Worm (Caenorhabditis elegans): ENCODE data around the gene dpf-5.

dpf-5 gene

ce11 chrIV:4827219-4827618 lies 20.8 kb upstream of the dpf-5 start, which contains the start of gene mpz-4:
Gene mpz-4 (minus strand): TSS chrIV:4827319.
- TF ChIP-seq dmd-4 (tag; optimal IDR thresholded peaks at IDR 0.05; ENCODE audit: borderline replicate concordance) = no peak
- TF ChIP-seq pqm-1 (tag; optimal IDR thresholded peaks at IDR 0.05) = no peak
- TF ChIP-seq syd-9 (tag; optimal IDR thresholded peaks at IDR 0.05) = no peak
- TF ChIP-seq T23F11.4 (GFP tag; optimal IDR thresholded peaks at IDR 0.05) = no peak
- TF ChIP-seq ceh-45 (GFP tag; IDR thresholded peaks at IDR 0.05) = no peak
- TF ChIP-seq lin-11 (tag; optimal IDR thresholded peaks at IDR 0.05) = no peak
- no peak for TF ChIP-seq nfya-1 (tag; optimal IDR thresholded peaks at IDR 0.05)
- no peak for TF ChIP-seq K09A11.1 (tag; optimal IDR thresholded peaks at IDR 0.05; ENCODE audit: insufficient read depth)
- TF ChIP-seq C08G9.2 (tag; optimal IDR thresholded peaks at IDR 0.05) = no peak
- TF ChIP-seq ceh-6 (GFP tag; optimal IDR thresholded peaks at IDR 0.05) = no peak
- TF ChIP-seq fkh-10 (GFP tag; optimal IDR thresholded peaks at IDR 0.05) = no peak
- no peak for TF ChIP-seq sox-4 (tag; optimal IDR thresholded peaks at IDR 0.05)
- TF ChIP-seq F13H6.1 (tag; optimal IDR thresholded peaks at IDR 0.05) = no peak
- TF ChIP-seq ceh-48 (tag; optimal IDR thresholded peaks at IDR 0.05) = no peak
- no peak for TF ChIP-seq pros-1 (tag; optimal IDR thresholded peaks at IDR 0.05)
- TF ChIP-seq ceh-18 (tag; optimal IDR thresholded peaks at IDR 0.05) = no peak
- no peak for TF ChIP-seq hlh-15 (tag; optimal IDR thresholded peaks at IDR 0.05)
- no peak for TF ChIP-seq ttx-3 (tag; optimal IDR thresholded peaks at IDR 0.05)
- TF ChIP-seq unc-42 (tag; optimal IDR thresholded peaks at IDR 0.05) = no peak
- no peak for TF ChIP-seq ama-1 (optimal IDR thresholded peaks at IDR 0.05)

ce11 chrIV:4821843-4822242 lies 15.5 kb upstream of the dpf-5 start:
- TF ChIP-seq hlh-8 (tag; optimal IDR thresholded peaks at IDR 0.05) = no peak
- TF ChIP-seq fkh-10 (GFP tag; optimal IDR thresholded peaks at IDR 0.05) = no peak
- TF ChIP-seq ceh-14 (tag; optimal IDR thresholded peaks at IDR 0.05) = no peak
- TF ChIP-seq ceh-48 (tag; optimal IDR thresholded peaks at IDR 0.05) = no peak
- no peak for TF ChIP-seq hlh-13 (GFP tag; optimal IDR thresholded peaks at IDR 0.05)
- TF ChIP-seq ref-2 (tag; optimal IDR thresholded peaks at IDR 0.05) = no peak
- TF ChIP-seq C38D4.7 (GFP tag; optimal IDR thresholded peaks at IDR 0.05) = no peak
- TF ChIP-seq ets-4 (tag; optimal IDR thresholded peaks at IDR 0.05) = no peak
- no peak for TF ChIP-seq ceh-31 (tag; optimal IDR thresholded peaks at IDR 0.05)
- no peak for TF ChIP-seq elt-2 (tag; optimal IDR thresholded peaks at IDR 0.05)
- TF ChIP-seq hlh-30 (tag; optimal IDR thresholded peaks at IDR 0.05; ENCODE audit: insufficient read depth) = no peak
- TF ChIP-seq madf-2 (tag; optimal IDR thresholded peaks at IDR 0.05) = no peak
- no peak for TF ChIP-seq unc-86 (tag; optimal IDR thresholded peaks at IDR 0.05)

- TF ChIP-seq F13H6.1 (tag; optimal IDR thresholded peaks at IDR 0.05) (no peak), fkh-10 (GFP tag; optimal IDR thresholded peaks at IDR 0.05) (no peak), ceh-24 (tag; optimal IDR thresholded peaks at IDR 0.05) (no peak), elt-4 (tag; optimal IDR thresholded peaks at IDR 0.05) (no peak), pqm-1 (tag; optimal IDR thresholded peaks at IDR 0.05) (no peak), hlh-6 (tag; optimal IDR thresholded peaks at IDR 0.05) (no peak), ets-4 (tag; optimal IDR thresholded peaks at IDR 0.05) (no peak), Y22D7AL.16 (tag; optimal IDR thresholded peaks at IDR 0.05) (no peak)
These were observed 14.7 kb upstream of the dpf-5 start, which contains the start of gene H06H21.8 for ce11 chrIV:4821054-4821453. Gene H06H21.8 (minus strand): TSS chrIV:4821131.

ce11 chrIV:4814185-4814584 lies 7.8 kb upstream of the dpf-5 start, which contains the start of gene srw-94:
Gene srw-94 (plus strand): TSS chrIV:4814485.
- no peak for TF ChIP-seq odd-2 (tag; optimal IDR thresholded peaks at IDR 0.05)

- TF ChIP-seq ets-4 (tag; optimal IDR thresholded peaks at IDR 0.05) (no peak), K09A11.1 (tag; optimal IDR thresholded peaks at IDR 0.05; ENCODE audit: insufficient read depth) (no peak)
These were observed 5.5 kb upstream of the dpf-5 start, which contains the start of gene srw-95 for ce11 chrIV:4811863-4812262. Gene srw-95 (plus strand): TSS chrIV:4812075.

Measured in whole organism, late embryonic.